Worm (Caenorhabditis elegans): Measurements from ENCODE around the gene ebp-2.

The ebp-2 gene

ce11 chrII:11451738-11452137, 9.2 kb downstream of the ebp-2 start:
- no peak for TF ChIP-seq unc-39 (tag; optimal IDR thresholded peaks at IDR 0.05)
- no peak for TF ChIP-seq lin-15B (tag; optimal IDR thresholded peaks at IDR 0.05)
- TF ChIP-seq fkh-10 (GFP tag; optimal IDR thresholded peaks at IDR 0.05) = no peak
- no peak for TF ChIP-seq nhr-25 (tag; optimal IDR thresholded peaks at IDR 0.05)
- no peak for TF ChIP-seq zag-1 (tag; optimal IDR thresholded peaks at IDR 0.05)
- no peak for TF ChIP-seq nfya-1 (tag; optimal IDR thresholded peaks at IDR 0.05; ENCODE audit: insufficient read depth)
- no peak for TF ChIP-seq jun-1 (tag; optimal IDR thresholded peaks at IDR 0.05)
- no peak for TF ChIP-seq ceh-28 (tag; optimal IDR thresholded peaks at IDR 0.05)
- TF ChIP-seq nhr-12 (tag; optimal IDR thresholded peaks at IDR 0.05) = no peak
- no peak for TF ChIP-seq unc-62 (GFP tag; optimal IDR thresholded peaks at IDR 0.05)
- no peak for TF ChIP-seq tbx-2 (tag; optimal IDR thresholded peaks at IDR 0.05)
- TF ChIP-seq mml-1 (tag; optimal IDR thresholded peaks at IDR 0.05) = no peak
- TF ChIP-seq R02D3.7 (tag; optimal IDR thresholded peaks at IDR 0.05) = no peak
- no peak for TF ChIP-seq aly-2 (tag; optimal IDR thresholded peaks at IDR 0.05)
- TF ChIP-seq ceh-9 (tag; optimal IDR thresholded peaks at IDR 0.05) = no peak
- TF ChIP-seq fos-1 (tag; optimal IDR thresholded peaks at IDR 0.05) = no peak

- TF ChIP-seq ceh-82 (tag; optimal IDR thresholded peaks at IDR 0.05) (no peak), fkh-2 (tag; optimal IDR thresholded peaks at IDR 0.05) (no peak), nhr-43 (tag; optimal IDR thresholded peaks at IDR 0.05; ENCODE audit: poor library complexity, severe bottlenecking) (no peak), fos-1 (tag; optimal IDR thresholded peaks at IDR 0.05) (no peak), nhr-11 (tag; optimal IDR thresholded peaks at IDR 0.05) (no peak), nhr-67 (tag; optimal IDR thresholded peaks at IDR 0.05) (no peak), egl-27 (tag; optimal IDR thresholded peaks at IDR 0.05) (no peak), elt-3 (tag; optimal IDR thresholded peaks at IDR 0.05) (no peak), mdl-1 (tag; optimal IDR thresholded peaks at IDR 0.05) (no peak), daf-12 (tag; optimal IDR thresholded peaks at IDR 0.05) (no peak), nhr-77 (tag; optimal IDR thresholded peaks at IDR 0.05) (no peak), lsy-12 (tag; optimal IDR thresholded peaks at IDR 0.05) (no peak), mml-1 (tag; optimal IDR thresholded peaks at IDR 0.05) (no peak), ceh-9 (tag; optimal IDR thresholded peaks at IDR 0.05) (no peak), ZK546.5 (tag; optimal IDR thresholded peaks at IDR 0.05) (no peak), jun-1 (tag; optimal IDR thresholded peaks at IDR 0.05) (no peak), nhr-76 (tag; optimal IDR thresholded peaks at IDR 0.05) (no peak)
These were observed 10.0 kb downstream of the ebp-2 start, which contains the start of gene rsp-2 for ce11 chrII:11452498-11453005. Gene rsp-2, minus strand, starts transcription at chrII:11452955.

ce11 chrII:11453025-11453424, 10.5 kb downstream of the ebp-2 start, which contains the start of gene rsp-1:
Gene rsp-1, plus strand, starts transcription at chrII:11453362.
- TF ChIP-seq ceh-82 (tag; optimal IDR thresholded peaks at IDR 0.05) = peak; percentile 28
- TF ChIP-seq fos-1 (tag; optimal IDR thresholded peaks at IDR 0.05) = no peak
- TF ChIP-seq ceh-28 (tag; optimal IDR thresholded peaks at IDR 0.05) = peak; percentile 87
- TF ChIP-seq nhr-25 (tag; optimal IDR thresholded peaks at IDR 0.05) = peak; percentile 87
- TF ChIP-seq lin-15B (tag; optimal IDR thresholded peaks at IDR 0.05) = peak; percentile 90
- TF ChIP-seq lsy-12 (tag; optimal IDR thresholded peaks at IDR 0.05) = peak; percentile 89
- peak; percentile 85 for TF ChIP-seq R02D3.7 (tag; optimal IDR thresholded peaks at IDR 0.05)
- no peak for TF ChIP-seq fkh-2 (tag; optimal IDR thresholded peaks at IDR 0.05)
- TF ChIP-seq nhr-237 (tag; optimal IDR thresholded peaks at IDR 0.05) = no peak
- TF ChIP-seq elt-2 (tag; optimal IDR thresholded peaks at IDR 0.05) = peak; percentile 90
- no peak for TF ChIP-seq daf-12 (tag; optimal IDR thresholded peaks at IDR 0.05)
- no peak for TF ChIP-seq fkh-10 (GFP tag; optimal IDR thresholded peaks at IDR 0.05)
- peak; percentile 84 for TF ChIP-seq pqm-1 (tag; optimal IDR thresholded peaks at IDR 0.05)
- TF ChIP-seq nhr-76 (tag; optimal IDR thresholded peaks at IDR 0.05) = no peak
- no peak for TF ChIP-seq ZK546.5 (tag; optimal IDR thresholded peaks at IDR 0.05)
- TF ChIP-seq nhr-67 (tag; optimal IDR thresholded peaks at IDR 0.05) = no peak
- no peak for TF ChIP-seq unc-39 (tag; optimal IDR thresholded peaks at IDR 0.05)
- peak; percentile 95 for TF ChIP-seq pha-4 (tag; optimal IDR thresholded peaks at IDR 0.05)
- TF ChIP-seq ceh-16 (tag; optimal IDR thresholded peaks at IDR 0.05) = no peak
- TF ChIP-seq nhr-11 (tag; optimal IDR thresholded peaks at IDR 0.05) = peak; percentile 70
- no peak for TF ChIP-seq nhr-12 (tag; optimal IDR thresholded peaks at IDR 0.05)
- TF ChIP-seq nhr-43 (tag; optimal IDR thresholded peaks at IDR 0.05; ENCODE audit: poor library complexity, severe bottlenecking) = peak; percentile 87
- no peak for TF ChIP-seq ama-1 (optimal IDR thresholded peaks at IDR 0.05)
- no peak for TF ChIP-seq elt-3 (tag; optimal IDR thresholded peaks at IDR 0.05)
- TF ChIP-seq egl-27 (tag; optimal IDR thresholded peaks at IDR 0.05) = no peak
- peak; percentile 90 for TF ChIP-seq snpc-4 (tag; optimal IDR thresholded peaks at IDR 0.05)
- no peak for TF ChIP-seq ztf-11 (tag; optimal IDR thresholded peaks at IDR 0.05)
- TF ChIP-seq egl-5 (tag; optimal IDR thresholded peaks at IDR 0.05) = peak; percentile 85
- TF ChIP-seq mml-1 (tag; optimal IDR thresholded peaks at IDR 0.05) = no peak
- no peak for TF ChIP-seq aly-2 (tag; optimal IDR thresholded peaks at IDR 0.05)
- peak; percentile 96 for TF ChIP-seq nhr-23 (tag; optimal IDR thresholded peaks at IDR 0.05)
- peak; percentile 50 for TF ChIP-seq ztf-4 (tag; optimal IDR thresholded peaks at IDR 0.05)
- TF ChIP-seq skn-1 (tag; optimal IDR thresholded peaks at IDR 0.05) = peak; percentile 45
- TF ChIP-seq zag-1 (tag; optimal IDR thresholded peaks at IDR 0.05) = peak; percentile 7
- TF ChIP-seq lin-39 (tag; optimal IDR thresholded peaks at IDR 0.05) = peak; percentile 95
- TF ChIP-seq nfya-1 (tag; optimal IDR thresholded peaks at IDR 0.05; ENCODE audit: insufficient read depth) = peak; percentile 88
- no peak for TF ChIP-seq nhr-28 (tag; optimal IDR thresholded peaks at IDR 0.05)
- TF ChIP-seq hmg-11 (tag; optimal IDR thresholded peaks at IDR 0.05) = peak; percentile 80
- TF ChIP-seq nhr-77 (tag; optimal IDR thresholded peaks at IDR 0.05) = no peak
- TF ChIP-seq sea-2 (GFP tag; optimal IDR thresholded peaks at IDR 0.05) = peak; percentile 68
- no peak for TF ChIP-seq mdl-1 (tag; optimal IDR thresholded peaks at IDR 0.05)
- peak; percentile 26 for TF ChIP-seq elt-1 (tag; optimal IDR thresholded peaks at IDR 0.05)
